Worm (Caenorhabditis elegans): ENCODE measurements around the gene srh-37.

ce11 chrV:472589-472988 lies 39.7 kb downstream of the srh-37 start, which contains the start of gene srt-31:
- TF ChIP-seq tbx-11 (GFP tag; IDR thresholded peaks at IDR 0.05) (no peak), ama-1 (optimal IDR thresholded peaks at IDR 0.05) (no peak), flt-1 (GFP tag; IDR thresholded peaks at IDR 0.05) (no peak), ceh-13 (GFP tag; optimal IDR thresholded peaks at IDR 0.05) (no peak), aly-1 (tag; optimal IDR thresholded peaks at IDR 0.05) (no peak), pes-1 (GFP tag; IDR thresholded peaks at IDR 0.05) (no peak), hmg-4 (GFP tag; optimal IDR thresholded peaks at IDR 0.05) (no peak)

Measured in whole organism, early embryonic.